Fruit fly (Drosophila melanogaster) whole organism, embryonic: ENCODE data around the gene SCCRO4.
A peak's percentile ranks its signal among the peaks of the same experiment; 100 is the strongest.

Source experiments
- Asciz ChIP-seq: fragments of 200-800 bp; sonication (Bioruptor generic); optimal IDR thresholded peaks from 2 replicates; lab custom pipeline; 2017; ENCODE audit warnings: missing biosample characterization, mild to moderate bottlenecking, missing genetic modification characterization, missing genetic modification reagents
- CG10274 ChIP-seq: fragments of 200-800 bp; sonication (Bioruptor generic); optimal IDR thresholded peaks from 3 replicates; lab custom pipeline; 2017; ENCODE audit warnings: missing biosample characterization, mild to moderate bottlenecking, missing genetic modification characterization
- CG11696 ChIP-seq: fragments of 200-800 bp; sonication (Bioruptor generic); IDR thresholded peaks from 2 replicates; pipeline ENCODE4 v1.3.6; 2022; ENCODE audit warnings: missing biosample characterization, missing genetic modification characterization
- CG1233 ChIP-seq: fragments of 200-800 bp; sonication (Bioruptor generic); optimal IDR thresholded peaks from 4 replicates; lab custom pipeline; 2018; ENCODE audit warnings: missing biosample characterization, mild to moderate bottlenecking, missing genetic modification characterization
- CG12744 ChIP-seq: fragments of 200-800 bp; sonication (Bioruptor generic); optimal IDR thresholded peaks from 2 replicates; lab custom pipeline; 2016; ENCODE audit warnings: missing biosample characterization, missing genetic modification characterization
- CG12942 ChIP-seq: fragments of 200-800 bp; sonication (Bioruptor generic); optimal IDR thresholded peaks from 3 replicates; lab custom pipeline; 2016; ENCODE audit warnings: missing biosample characterization, missing genetic modification characterization
- CG13424 ChIP-seq: fragments of 200-800 bp; sonication (Bioruptor generic); optimal IDR thresholded peaks from 2 replicates; lab custom pipeline; 2019; ENCODE audit warnings: missing biosample characterization, mild to moderate bottlenecking, missing genetic modification characterization, moderate library complexity
- CG14441 ChIP-seq: fragments of 200-800 bp; sonication (Bioruptor generic); IDR thresholded peaks from 2 replicates; pipeline ENCODE4 v1.3.6; 2022; ENCODE audit warnings: missing biosample characterization, missing genetic modification characterization
- CG14710 ChIP-seq: fragments of 200-800 bp; sonication (Bioruptor generic); optimal IDR thresholded peaks from 3 replicates; lab custom pipeline; 2019; ENCODE audit warnings: missing biosample characterization, mild to moderate bottlenecking, missing genetic modification characterization, moderate library complexity
- CG17328 ChIP-seq: fragments of 200-800 bp; sonication (Bioruptor generic); IDR thresholded peaks from 2 replicates; pipeline ENCODE4 v1.3.6; 2022; ENCODE audit warnings: missing biosample characterization, missing genetic modification characterization
- CG17802 ChIP-seq: fragments of 200-800 bp; sonication (Bioruptor generic); optimal IDR thresholded peaks from 2 replicates; lab custom pipeline; 2018; ENCODE audit warnings: missing biosample characterization, mild to moderate bottlenecking, missing genetic modification characterization, moderate library complexity
- CG18619 ChIP-seq: fragments of 200-800 bp; sonication (Bioruptor generic); optimal IDR thresholded peaks from 3 replicates; lab custom pipeline; 2017; ENCODE audit warnings: missing biosample characterization, mild to moderate bottlenecking, missing genetic modification characterization
- CG2712 ChIP-seq: fragments of 200-800 bp; optimal IDR thresholded peaks from 3 replicates; lab custom pipeline; 2019; ENCODE audit warnings: missing biosample characterization, mild to moderate bottlenecking, missing genetic modification characterization, moderate library complexity
- CG31224 ChIP-seq: fragments of 200-800 bp; sonication (Bioruptor generic); IDR thresholded peaks from 2 replicates; pipeline ENCODE4 v1.3.6; 2022; ENCODE audit warnings: missing biosample characterization, missing genetic modification characterization
- CG31365 ChIP-seq: fragments of 200-800 bp; sonication (Bioruptor generic); optimal IDR thresholded peaks from 2 replicates; lab custom pipeline; 2018; ENCODE audit warnings: missing biosample characterization, mild to moderate bottlenecking, missing genetic modification characterization
- CG33557 ChIP-seq: fragments of 200-800 bp; sonication (Bioruptor generic); optimal IDR thresholded peaks from 2 replicates; lab custom pipeline; 2019; ENCODE audit warnings: missing biosample characterization, mild to moderate bottlenecking, missing genetic modification characterization, moderate library complexity
- CG3726 ChIP-seq: fragments of 200-800 bp; sonication (Bioruptor generic); IDR thresholded peaks from 3 replicates; pipeline ENCODE4, ENCODE4 v1.3.6; 2022; ENCODE audit warnings: missing biosample characterization, missing genetic modification characterization
- CG3838 ChIP-seq: fragments of 200-800 bp; sonication (Bioruptor generic); optimal IDR thresholded peaks from 3 replicates; lab custom pipeline; 2016; ENCODE audit warnings: missing biosample characterization, missing genetic modification characterization
- CG4617 ChIP-seq: fragments of 200-800 bp; sonication (Bioruptor generic); optimal IDR thresholded peaks from 3 replicates; lab custom pipeline; 2016; ENCODE audit warnings: missing biosample characterization, missing genetic modification characterization, borderline replicate concordance
- CG4854 ChIP-seq: fragments of 200-800 bp; sonication (Bioruptor generic); optimal IDR thresholded peaks from 2 replicates; lab custom pipeline; 2016; ENCODE audit warnings: missing biosample characterization, missing genetic modification characterization, inconsistent platforms
- CG7271 ChIP-seq: fragments of 200-800 bp; sonication (Bioruptor generic); optimal IDR thresholded peaks from 2 replicates; lab custom pipeline; 2018; ENCODE audit warnings: missing biosample characterization, mild to moderate bottlenecking, missing genetic modification characterization, moderate library complexity
- CG7745 ChIP-seq: fragments of 200-800 bp; sonication (Bioruptor generic); optimal IDR thresholded peaks from 2 replicates; lab custom pipeline; 2018; ENCODE audit warnings: missing biosample characterization, mild to moderate bottlenecking, missing genetic modification characterization, moderate library complexity
- Dfd ChIP-seq, 2 experiments: fragments of >200 bp; optimal IDR thresholded peaks; 2 replicates each; lab custom pipeline; 2017; ENCODE audit warnings: missing biosample characterization in 2 of 2, missing genetic modification characterization in 2 of 2
- H15 ChIP-seq: fragments of 200-800 bp; sonication (Bioruptor generic); IDR thresholded peaks from 3 replicates; pipeline ENCODE4 v1.3.6; 2022; ENCODE audit warnings: missing biosample characterization, missing genetic modification characterization
- HLH54F ChIP-seq: fragments of 200-800 bp; sonication (Bioruptor generic); optimal IDR thresholded peaks from 3 replicates; lab custom pipeline; 2016; ENCODE audit warnings: missing biosample characterization, missing genetic modification characterization
- Hr39 ChIP-seq: fragments of >200 bp; optimal IDR thresholded peaks from 2 replicates; lab custom pipeline; 2017
- Kr ChIP-seq: fragments of 200-800 bp; sonication (Bioruptor generic); optimal IDR thresholded peaks from 2 replicates; lab custom pipeline; 2017; ENCODE audit warnings: missing biosample characterization, mild to moderate bottlenecking, missing genetic modification characterization
- Max ChIP-seq: fragments of 200-800 bp; sonication (Bioruptor generic); optimal IDR thresholded peaks from 2 replicates; lab custom pipeline; 2016; ENCODE audit warnings: missing biosample characterization, mild to moderate bottlenecking, missing genetic modification characterization
- Neu2 ChIP-seq: fragments of 200-800 bp; sonication (Bioruptor generic); optimal IDR thresholded peaks from 3 replicates; lab custom pipeline; 2016; ENCODE audit warnings: missing biosample characterization, missing genetic modification characterization, borderline replicate concordance
- Oaz ChIP-seq: fragments of 200-800 bp; sonication (Bioruptor generic); IDR thresholded peaks from 2 replicates; pipeline ENCODE4 v1.3.6; 2022; ENCODE audit warnings: missing biosample characterization, missing genetic modification characterization
- Rfx ChIP-seq: fragments of 200-800 bp; sonication (Bioruptor generic); IDR thresholded peaks from 2 replicates; pipeline ENCODE4 v1.3.6; 2022; ENCODE audit warnings: missing biosample characterization, missing genetic modification characterization
- Trl ChIP-seq, 3 experiments: fragments of >200 bp in 2 of 3; fragments of 200-800 bp in 1 of 3; sonication (Bioruptor generic) in 1 of 3; optimal IDR thresholded peaks; 2 replicates in 1 of 3; 3 replicates in 2 of 3; lab custom pipeline; 2016 to 2017; ENCODE audit warnings: missing biosample characterization in 1 of 3, missing genetic modification characterization in 1 of 3
- ato ChIP-seq: fragments of 200-800 bp; sonication (Bioruptor generic); IDR thresholded peaks from 2 replicates; pipeline ENCODE4 v1.3.6; 2022; ENCODE audit warnings: missing biosample characterization, missing genetic modification characterization; ENCODE audit not compliant: partially characterized antibody
- bab2 ChIP-seq: fragments of 200-800 bp; sonication (Bioruptor generic); optimal IDR thresholded peaks from 2 replicates; lab custom pipeline; 2016; ENCODE audit warnings: missing biosample characterization, missing genetic modification characterization
- chinmo ChIP-seq: fragments of 200-800 bp; sonication (Bioruptor generic); IDR thresholded peaks from 4 replicates; pipeline ENCODE4 v1.3.6; 2022; ENCODE audit warnings: missing biosample characterization, missing genetic modification characterization; ENCODE audit not compliant: partially characterized antibody
- crol ChIP-seq: fragments of 200-800 bp; sonication (Bioruptor generic); IDR thresholded peaks from 2 replicates; pipeline ENCODE4 v1.3.6; 2022; ENCODE audit warnings: missing biosample characterization, missing genetic modification characterization
- en ChIP-seq: fragments of 200-800 bp; sonication (Bioruptor generic); optimal IDR thresholded peaks from 2 replicates; lab custom pipeline; 2016; ENCODE audit warnings: missing biosample characterization, missing genetic modification characterization
- esg ChIP-seq: fragments of 200-800 bp; sonication (Bioruptor generic); conservative IDR thresholded peaks from 2 replicates; pipeline ENCODE4 v1.3.6; 2022; ENCODE audit warnings: missing biosample characterization, missing genetic modification characterization
- jigr1 ChIP-seq: fragments of 200-800 bp; sonication (Bioruptor generic); IDR thresholded peaks from 3 replicates; pipeline ENCODE4 v1.3.6; 2022; ENCODE audit warnings: missing biosample characterization, missing genetic modification characterization
- lov ChIP-seq, 2 experiments: fragments of 200-800 bp in 1 of 2; fragments of >200 bp in 1 of 2; sonication (Bioruptor generic) in 1 of 2; IDR thresholded peaks in 1 of 2; optimal IDR thresholded peaks in 1 of 2; 2 replicates in 1 of 2; 3 replicates in 1 of 2; pipeline versions ENCODE4 v1.3.6 to Lab custom; 2017 to 2022; ENCODE audit warnings: missing biosample characterization in 1 of 2, missing genetic modification characterization in 1 of 2
- p53 ChIP-seq: fragments of 200-800 bp; sonication (Bioruptor generic); optimal IDR thresholded peaks from 2 replicates; lab custom pipeline; 2016; ENCODE audit warnings: missing biosample characterization, missing genetic modification characterization
- pfk ChIP-seq: fragments of 200-800 bp; sonication (Bioruptor generic); optimal IDR thresholded peaks from 2 replicates; lab custom pipeline; 2018; ENCODE audit warnings: missing biosample characterization, mild to moderate bottlenecking, missing genetic modification characterization, moderate library complexity
- phol ChIP-seq: fragments of 200-800 bp; sonication (Bioruptor generic); optimal IDR thresholded peaks from 3 replicates; lab custom pipeline; 2018; ENCODE audit warnings: missing biosample characterization, mild to moderate bottlenecking, missing genetic modification characterization, moderate library complexity
- psq ChIP-seq: fragments of 200-800 bp; sonication (Bioruptor generic); optimal IDR thresholded peaks from 2 replicates; lab custom pipeline; 2017; ENCODE audit warnings: missing biosample characterization, missing genetic modification characterization
- scrt ChIP-seq: fragments of 200-800 bp; sonication (Bioruptor generic); optimal IDR thresholded peaks from 2 replicates; lab custom pipeline; 2018; ENCODE audit warnings: missing biosample characterization, mild to moderate bottlenecking, missing genetic modification characterization, moderate library complexity
- shn ChIP-seq: fragments of 200-800 bp; sonication (Bioruptor generic); optimal IDR thresholded peaks from 3 replicates; lab custom pipeline; 2016; ENCODE audit warnings: missing biosample characterization, missing genetic modification characterization
- slou ChIP-seq: fragments of 200-800 bp; sonication (Bioruptor generic); optimal IDR thresholded peaks from 3 replicates; lab custom pipeline; 2016; ENCODE audit warnings: missing biosample characterization, missing genetic modification characterization
- sug ChIP-seq: fragments of 200-800 bp; optimal IDR thresholded peaks from 2 replicates; lab custom pipeline; 2019; ENCODE audit warnings: missing biosample characterization, mild to moderate bottlenecking, missing genetic modification characterization, moderate library complexity
- trh ChIP-seq: fragments of 200-800 bp; sonication (Bioruptor generic); optimal IDR thresholded peaks from 2 replicates; lab custom pipeline; 2016; ENCODE audit warnings: missing biosample characterization, missing genetic modification characterization
- vvl ChIP-seq: fragments of 200-800 bp; sonication (Bioruptor generic); IDR thresholded peaks from 2 replicates; pipeline ENCODE4 v1.3.6; 2022; ENCODE audit warnings: missing biosample characterization, missing genetic modification characterization
- zen2 ChIP-seq: fragments of 200-800 bp; sonication (Bioruptor generic); IDR thresholded peaks from 3 replicates; pipeline ENCODE4 v1.3.6; 2022; ENCODE audit warnings: missing biosample characterization, missing genetic modification characterization; ENCODE audit not compliant: partially characterized antibody

The SCCRO4 gene

dm6 chr3L:20296797-20297196, 2.4 kb upstream of the SCCRO4 start, which contains the start of gene FRG1 (continued):
- peak; percentile 95 for TF ChIP-seq CG3838 (GFP tag; lab: Kevin White, UChicago)
- no peak for TF ChIP-seq scrt (GFP tag; lab: Kevin White, UChicago)
- no peak for TF ChIP-seq CG17328 (GFP tag; lab: Robert Waterston, UW)
- no peak for TF ChIP-seq Dfd (GFP tag; optimal IDR thresholded peaks at IDR 0.05; lab: Kevin White, UChicago)
- no peak for TF ChIP-seq H15 (GFP tag; lab: Robert Waterston, UW)
- peak; percentile 34 for TF ChIP-seq phol (tag; lab: Kevin White, UChicago)
- no peak for TF ChIP-seq CG7271
- no peak for TF ChIP-seq vvl (GFP tag; lab: Robert Waterston, UW)
- TF ChIP-seq sug (tag; lab: Kevin White, UChicago), result no peak
- no peak for TF ChIP-seq CG11696 (GFP tag; lab: Robert Waterston, UW)
- TF ChIP-seq CG3726 (GFP tag; lab: Robert Waterston, UW), result no peak
- no peak for TF ChIP-seq CG10274 (GFP tag; lab: Kevin White, UChicago)
- TF ChIP-seq CG31224 (GFP tag; lab: Robert Waterston, UW), result no peak
- no peak for TF ChIP-seq CG31365 (tag; lab: Kevin White, UChicago)
- no peak for TF ChIP-seq esg (GFP tag; lab: Robert Waterston, UW)
- TF ChIP-seq zen2 (GFP tag; lab: Robert Waterston, UW), result peak; percentile 47; the same call in 2 of the 3 replicates
- no peak for TF ChIP-seq pfk (GFP tag; lab: Kevin White, UChicago)
- no peak for TF ChIP-seq lov (optimal IDR thresholded peaks at IDR 0.05; lab: Kevin White, UChicago)
- no peak for TF ChIP-seq lov (GFP tag; IDR thresholded peaks at IDR 0.05; lab: Robert Waterston, UW)
- no peak for TF ChIP-seq Neu2
- no peak for TF ChIP-seq CG12942 (GFP tag; lab: Kevin White, UChicago)
- peak; percentile 1 for TF ChIP-seq CG2712
- TF ChIP-seq CG13424 (tag; lab: Kevin White, UChicago), result no peak
- TF ChIP-seq p53 (GFP tag; lab: Kevin White, UChicago), result no peak
- TF ChIP-seq crol (GFP tag; lab: Robert Waterston, UW), result no peak
- TF ChIP-seq slou (GFP tag; lab: Kevin White, UChicago), result no peak
- TF ChIP-seq CG12744 (GFP tag; lab: Kevin White, UChicago), result no peak
- peak; percentile 38 for TF ChIP-seq CG14710
- no peak for TF ChIP-seq Trl (optimal IDR thresholded peaks at IDR 0.05; lab: Kevin White, UChicago)
- no peak for TF ChIP-seq Trl (GFP tag; optimal IDR thresholded peaks at IDR 0.05; lab: Kevin White, UChicago)
- TF ChIP-seq CG18619, result no peak
- TF ChIP-seq CG17802 (tag; lab: Kevin White, UChicago), result no peak
- no peak for TF ChIP-seq psq
- no peak for TF ChIP-seq Hr39 (lab: Kevin White, UChicago)
- no peak for TF ChIP-seq CG4854 (GFP tag; lab: Kevin White, UChicago)
- TF ChIP-seq ato, result peak; percentile 67
- 0 out of 4 replicates have a peak, but pooled peaks have one; percentile 69 for TF ChIP-seq chinmo (GFP tag; lab: Robert Waterston, UW)
- no peak for TF ChIP-seq HLH54F (GFP tag; lab: Kevin White, UChicago)
- TF ChIP-seq Rfx, result no peak
- no peak for TF ChIP-seq CG33557 (GFP tag; lab: Kevin White, UChicago)
- no peak for TF ChIP-seq jigr1 (GFP tag; lab: Robert Waterston, UW)
- no peak for TF ChIP-seq trh (GFP tag; lab: Kevin White, UChicago)
- TF ChIP-seq Max (GFP tag; lab: Kevin White, UChicago), result no peak
- no peak for TF ChIP-seq Oaz
- TF ChIP-seq shn, result no peak
- TF ChIP-seq CG4617 (GFP tag; lab: Kevin White, UChicago), result peak; percentile 64
- no peak for TF ChIP-seq CG14441 (GFP tag; lab: Robert Waterston, UW)
- no peak for TF ChIP-seq Kr (GFP tag; lab: Kevin White, UChicago)
- TF ChIP-seq en, result no peak
- no peak for TF ChIP-seq CG1233 (GFP tag; lab: Kevin White, UChicago)
- TF ChIP-seq CG7745 (tag; lab: Kevin White, UChicago), result no peak
- TF ChIP-seq bab2 (GFP tag; lab: Kevin White, UChicago), result no peak
- no peak for TF ChIP-seq Asciz
